Worm (Caenorhabditis elegans): ENCODE results near the gene cutl-28.

- TF ChIP-seq ama-1 (optimal IDR thresholded peaks at IDR 0.05) = no peak
- TF ChIP-seq hmbx-1 (tag; optimal IDR thresholded peaks at IDR 0.05) = no peak
- TF ChIP-seq tbx-37 (GFP tag; conservative IDR thresholded peaks at IDR 0.05) = no peak
- TF ChIP-seq B0310.2 (tag; optimal IDR thresholded peaks at IDR 0.05) = no peak
- TF ChIP-seq aly-1 (tag; optimal IDR thresholded peaks at IDR 0.05) = no peak
- TF ChIP-seq pes-1 (GFP tag; IDR thresholded peaks at IDR 0.05) = no peak
- no peak for TF ChIP-seq flt-1 (GFP tag; IDR thresholded peaks at IDR 0.05)
- TF ChIP-seq hmg-4 (GFP tag; optimal IDR thresholded peaks at IDR 0.05) = no peak
- TF ChIP-seq ets-7 (tag; optimal IDR thresholded peaks at IDR 0.05) = no peak
- TF ChIP-seq tbx-11 (GFP tag; IDR thresholded peaks at IDR 0.05) = no peak
- no peak for TF ChIP-seq hnd-1 (tag; optimal IDR thresholded peaks at IDR 0.05)
- TF ChIP-seq sea-1 (GFP tag; conservative IDR thresholded peaks at IDR 0.05) = no peak
- TF ChIP-seq tra-4 (tag; optimal IDR thresholded peaks at IDR 0.05) = no peak
- TF ChIP-seq scrt-1 (GFP tag; IDR thresholded peaks at IDR 0.05) = no peak
Measured at ce11 chrIV:698304-698703, 14.0 kb downstream of the cutl-28 start, which contains the start of gene Y55F3C.17.

Measured in whole organism, early embryonic.